Worm (Caenorhabditis elegans) whole organism, L4/young adult: Measurements from ENCODE around the gene K10C2.8.

ENCODE experiments used
- W03F9.2 ChIP-seq: fragments of 150-350 bp; optimal IDR thresholded peaks from 2 replicates; lab custom pipeline; 2014; ENCODE audit warnings: missing biosample characterization, missing genetic modification characterization
- dao-5 ChIP-seq: sonication (generic microtip); optimal IDR thresholded peaks from 2 replicates; lab custom pipeline; 2016; ENCODE audit warnings: missing genotype, missing genetic modification characterization, moderate library complexity, missing compliant biosample characterization
- him-1 ChIP-seq: sonication (generic microtip); optimal IDR thresholded peaks from 2 replicates; lab custom pipeline; 2016; ENCODE audit warnings: missing genotype, missing genetic modification reagents, missing genetic modification characterization, missing compliant biosample characterization

Gene K10C2.8

ce11 chrX:6450839-6451491 is 13.5 kb upstream of the K10C2.8 start, which contains the start of the genes grl-6 and K10C2.6:
TSS of gene grl-6 (minus strand) at chrX:6450939.
TSS of gene K10C2.6 (plus strand) at chrX:6451441.
- TF ChIP-seq W03F9.2 (tag; lab: Kevin White, UChicago) (no peak), him-1 (tag; lab: Kevin White, UChicago) (no peak), dao-5 (tag; lab: Kevin White, UChicago) (no peak)

DNA sequence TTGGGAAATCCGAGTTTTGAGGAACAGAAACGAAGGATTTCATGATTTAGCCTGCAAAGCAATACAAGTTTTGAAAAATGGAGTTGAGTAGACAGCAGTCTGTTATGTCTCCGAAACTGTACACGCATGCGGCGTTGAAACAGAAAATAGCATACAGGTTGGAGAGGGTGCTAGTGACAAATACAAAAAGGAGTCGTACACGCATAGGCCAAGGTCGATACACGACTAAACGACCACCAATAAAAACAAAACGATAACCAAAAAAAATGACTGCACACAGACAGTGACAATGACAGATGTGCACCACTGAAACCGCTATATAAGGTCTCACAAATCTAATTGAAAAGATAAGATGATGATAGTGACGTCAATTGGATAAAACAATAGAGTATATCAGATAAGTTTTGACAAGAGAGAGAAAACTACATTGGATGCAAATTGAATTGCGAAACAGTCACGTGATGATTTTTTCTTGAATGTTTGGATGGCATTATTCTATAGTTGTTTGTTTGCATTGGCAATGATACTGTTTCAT is 11.5 kb upstream of the K10C2.8 start, which contains the start of gene fah-1:
Gene fah-1, minus strand, starts transcription at position 51 of the 535 bp plus-strand sequence.
- no peak for TF ChIP-seq him-1 (tag; lab: Kevin White, UChicago)
- no peak for TF ChIP-seq dao-5 (tag; lab: Kevin White, UChicago)
- TF ChIP-seq W03F9.2 (tag; lab: Kevin White, UChicago), result no peak

- no peak for TF ChIP-seq him-1 (tag; lab: Kevin White, UChicago)
- TF ChIP-seq W03F9.2 (tag; lab: Kevin White, UChicago), result no peak
- no peak for TF ChIP-seq dao-5 (tag; lab: Kevin White, UChicago)
Observed at ce11 chrX:6446564-6446963, 9.1 kb upstream of the K10C2.8 start, which contains the start of gene asp-14. TSS of gene asp-14 (minus strand) at chrX:6446664.

DNA sequence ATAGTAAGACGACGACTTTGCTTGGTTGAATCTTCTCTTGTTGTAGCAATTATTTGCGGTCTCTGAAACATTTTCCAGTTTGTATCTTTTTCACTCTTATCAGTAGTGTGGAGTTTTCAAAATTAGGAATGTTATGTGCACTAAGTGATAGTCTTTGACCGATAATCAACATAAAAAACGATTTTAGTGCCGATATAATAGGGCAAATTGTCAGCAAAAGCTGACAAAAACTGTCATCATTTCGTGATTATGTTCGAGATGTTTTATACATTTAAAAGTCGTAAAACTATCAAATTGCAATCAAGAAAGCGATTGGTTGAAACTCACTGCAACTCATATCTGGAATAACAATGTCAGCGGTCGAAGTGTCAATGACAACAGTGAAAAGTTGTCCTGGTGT is 7.8 kb upstream of the K10C2.8 start:
- TF ChIP-seq him-1 (tag; lab: Kevin White, UChicago) (no peak), W03F9.2 (tag; lab: Kevin White, UChicago) (no peak), dao-5 (tag; lab: Kevin White, UChicago) (no peak)

- no peak for TF ChIP-seq him-1 (tag; lab: Kevin White, UChicago)
- TF ChIP-seq dao-5 (tag; lab: Kevin White, UChicago), result no peak
- TF ChIP-seq W03F9.2 (tag; lab: Kevin White, UChicago), result no peak
Observed at ce11 chrX:6443373-6443772, 5.9 kb upstream of the K10C2.8 start, which contains the start of gene K10C2.7. TSS of gene K10C2.7 (minus strand) at chrX:6443473.

DNA sequence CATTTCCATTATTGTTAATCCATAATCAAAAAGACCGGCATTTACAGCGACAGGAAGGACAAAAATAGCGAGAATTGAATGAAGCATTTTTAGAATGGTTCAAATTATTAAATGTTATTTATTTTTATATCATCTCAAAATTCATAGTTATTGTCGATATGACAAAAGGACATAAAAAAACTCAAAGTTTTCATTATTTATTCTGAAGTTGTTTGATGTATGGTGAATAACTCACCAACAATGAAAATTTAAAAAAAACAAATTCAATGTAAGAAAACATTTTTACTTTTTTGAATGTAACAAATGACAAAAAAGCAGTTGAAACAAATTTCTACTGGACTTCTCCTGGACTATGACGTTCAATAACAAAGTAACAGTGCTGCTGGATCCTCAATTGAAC is 3.0 kb upstream of the K10C2.8 start, which contains the start of gene K10C2.14:
Gene K10C2.14, minus strand, starts transcription at position 101 of the 400 bp plus-strand sequence.
- no peak for TF ChIP-seq dao-5 (tag; lab: Kevin White, UChicago)
- no peak for TF ChIP-seq him-1 (tag; lab: Kevin White, UChicago)
- TF ChIP-seq W03F9.2 (tag; lab: Kevin White, UChicago), result no peak

DNA sequence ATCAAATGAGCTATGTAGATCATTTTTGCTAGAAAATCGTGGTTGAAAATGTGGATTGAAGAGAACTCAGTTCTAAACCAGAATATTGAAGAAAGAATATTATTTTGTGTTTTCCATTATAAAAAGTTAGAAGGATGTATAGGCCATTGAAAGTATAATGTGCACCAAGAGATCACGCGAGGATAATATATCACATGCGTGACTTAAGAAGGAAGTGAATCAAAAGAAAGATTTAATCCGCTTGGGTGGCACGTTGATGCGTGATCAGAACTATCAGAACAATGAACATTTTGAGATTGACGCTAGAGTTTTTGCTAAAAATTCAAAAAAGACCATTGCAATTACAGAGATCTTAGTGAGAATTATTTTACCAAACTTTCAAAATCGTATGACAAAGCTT is 1.6 kb downstream of the K10C2.8 start:
- no peak for TF ChIP-seq him-1 (tag; lab: Kevin White, UChicago)
- TF ChIP-seq W03F9.2 (tag; lab: Kevin White, UChicago), result no peak
- TF ChIP-seq dao-5 (tag; lab: Kevin White, UChicago), result no peak

- TF ChIP-seq W03F9.2 (tag; lab: Kevin White, UChicago), result no peak
- TF ChIP-seq dao-5 (tag; lab: Kevin White, UChicago), result no peak
- no peak for TF ChIP-seq him-1 (tag; lab: Kevin White, UChicago)
Observed at ce11 chrX:6433688-6434087, 3.8 kb downstream of the K10C2.8 start, which contains the start of gene K10C2.2. TSS of gene K10C2.2 (minus strand) at chrX:6433788.

ce11 chrX:6430510-6430909 is 6.9 kb downstream of the K10C2.8 start, which contains the start of gene ctsa-2:
TSS of gene ctsa-2 (minus strand) at chrX:6430610.
- TF ChIP-seq dao-5 (tag; lab: Kevin White, UChicago) (no peak), him-1 (tag; lab: Kevin White, UChicago) (no peak), W03F9.2 (tag; lab: Kevin White, UChicago) (no peak)

DNA sequence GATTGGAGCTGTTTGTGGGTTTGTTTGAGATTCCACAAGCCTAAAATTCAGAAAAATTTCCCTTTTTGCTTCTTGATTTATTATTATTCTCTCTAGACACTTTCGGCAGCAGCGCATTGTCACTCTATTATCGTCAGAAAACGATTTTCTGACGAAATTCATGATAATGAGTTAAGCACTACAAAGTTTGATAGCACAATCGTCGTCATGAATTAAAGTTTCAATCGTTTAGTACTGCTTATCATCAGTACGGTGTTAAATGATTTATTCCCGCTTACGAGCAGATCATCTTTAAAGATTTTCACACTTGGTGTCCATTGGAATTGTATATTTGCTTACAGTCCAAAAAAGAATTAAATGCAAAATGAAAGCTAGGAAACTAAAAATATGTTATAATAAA is 7.9 kb downstream of the K10C2.8 start:
- TF ChIP-seq him-1 (tag; lab: Kevin White, UChicago) (no peak), W03F9.2 (tag; lab: Kevin White, UChicago) (no peak), dao-5 (tag; lab: Kevin White, UChicago) (no peak)

- TF ChIP-seq dao-5 (tag; lab: Kevin White, UChicago) (no peak), him-1 (tag; lab: Kevin White, UChicago) (no peak)
Observed at ce11 chrX:6427147-6427546, 10.3 kb downstream of the K10C2.8 start.

DNA sequence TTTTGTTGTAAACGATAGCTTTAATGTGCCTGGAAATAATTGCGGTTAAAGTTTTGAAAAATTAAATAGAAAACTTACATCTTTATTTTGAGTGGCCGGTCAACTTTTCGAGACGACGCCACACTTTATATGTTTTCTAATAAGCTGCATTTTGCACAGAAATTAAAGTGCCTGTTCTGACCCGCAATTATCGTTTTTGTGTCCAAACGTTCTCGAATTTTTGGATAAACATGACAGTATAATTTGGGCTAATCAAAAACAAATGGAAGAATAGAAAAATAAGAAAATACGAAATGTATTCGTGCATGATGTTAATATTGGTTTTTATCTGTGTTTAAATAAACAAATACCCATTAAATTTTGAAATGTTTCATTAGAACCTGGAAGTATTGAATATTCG is 16.8 kb downstream of the K10C2.8 start, which contains the start of gene K10C2.12:
Gene K10C2.12, minus strand, starts transcription at position 101 of the 400 bp plus-strand sequence.
- TF ChIP-seq dao-5 (tag; lab: Kevin White, UChicago), result no peak
- no peak for TF ChIP-seq him-1 (tag; lab: Kevin White, UChicago)
- TF ChIP-seq W03F9.2 (tag; lab: Kevin White, UChicago), result no peak

- TF ChIP-seq him-1 (tag; lab: Kevin White, UChicago) (no peak), dao-5 (tag; lab: Kevin White, UChicago) (no peak), W03F9.2 (tag; lab: Kevin White, UChicago) (no peak)
Observed at ce11 chrX:6419113-6419512, 18.3 kb downstream of the K10C2.8 start.
